Fruit fly (Drosophila melanogaster) whole organism, adult: ENCODE results near the gene Vha16-3.

Experiments
- CG11617 ChIP-seq: fragments of 200-800 bp; sonication (Bioruptor generic); optimal IDR thresholded peaks from 2 replicates; lab custom pipeline; 2017; ENCODE audit warnings: mild to moderate bottlenecking, missing biosample characterization, missing genetic modification reagents, missing genetic modification characterization
- CG12768 ChIP-seq: fragments of 200-800 bp; sonication (Bioruptor generic); optimal IDR thresholded peaks from 2 replicates; lab custom pipeline; 2017; ENCODE audit warnings: missing biosample characterization, missing genetic modification characterization, mild to moderate bottlenecking, moderate library complexity, missing genetic modification reagents
- CG14711 ChIP-seq: fragments of 200-800 bp; sonication (Bioruptor generic); optimal IDR thresholded peaks from 2 replicates; lab custom pipeline; 2018; ENCODE audit warnings: missing biosample characterization, mild to moderate bottlenecking, missing genetic modification characterization, moderate library complexity
- CG33017 ChIP-seq: fragments of 200-800 bp; sonication (Bioruptor generic); optimal IDR thresholded peaks from 2 replicates; lab custom pipeline; 2018; ENCODE audit warnings: missing biosample characterization, mild to moderate bottlenecking, missing genetic modification characterization, moderate library complexity
- CG5204 ChIP-seq: fragments of 200-800 bp; sonication (Bioruptor generic); optimal IDR thresholded peaks from 2 replicates; lab custom pipeline; 2016; ENCODE audit warnings: missing biosample characterization, missing genetic modification characterization
- CG7045 ChIP-seq: fragments of 200-800 bp; sonication (Bioruptor generic); optimal IDR thresholded peaks from 2 replicates; lab custom pipeline; 2017; ENCODE audit warnings: missing biosample characterization, mild to moderate bottlenecking, missing genetic modification characterization
- Clk ChIP-seq: fragments of 200-800 bp; sonication (Bioruptor generic); optimal IDR thresholded peaks from 2 replicates; lab custom pipeline; 2017; ENCODE audit warnings: missing biosample characterization, missing genetic modification characterization
- Crg-1 ChIP-seq: fragments of 200-800 bp; sonication (Bioruptor generic); optimal IDR thresholded peaks from 2 replicates; lab custom pipeline; 2016; ENCODE audit warnings: missing biosample characterization, missing genetic modification characterization
- Hr96 ChIP-seq: fragments of 200-800 bp; sonication (Bioruptor generic); optimal IDR thresholded peaks from 2 replicates; lab custom pipeline; 2016; ENCODE audit warnings: missing biosample characterization, missing genetic modification characterization
- Mnt ChIP-seq: fragments of 200-800 bp; sonication (Bioruptor generic); optimal IDR thresholded peaks from 2 replicates; lab custom pipeline; 2016; ENCODE audit warnings: missing biosample characterization, mild to moderate bottlenecking, missing genetic modification characterization
- bab1 ChIP-seq: fragments of 200-800 bp; sonication (Bioruptor generic); optimal IDR thresholded peaks from 3 replicates; lab custom pipeline; 2019; ENCODE audit warnings: missing biosample characterization, mild to moderate bottlenecking, missing genetic modification characterization, moderate library complexity
- cic ChIP-seq: fragments of 200-800 bp; sonication (Bioruptor generic); optimal IDR thresholded peaks from 2 replicates; lab custom pipeline; 2017; ENCODE audit warnings: missing biosample characterization, mild to moderate bottlenecking, missing genetic modification characterization, moderate library complexity
- cnc ChIP-seq, 2 experiments: fragments of >200 bp; optimal IDR thresholded peaks; 2 replicates each; lab custom pipeline; 2017
- kay ChIP-seq: fragments of 200-800 bp; sonication (Bioruptor generic); peaks from one replicate; lab custom pipeline; 2016; ENCODE audit warnings: missing biosample characterization, missing genetic modification characterization, borderline replicate concordance
- ovo ChIP-seq: fragments of 200-800 bp; sonication (Bioruptor generic); optimal IDR thresholded peaks from 2 replicates; lab custom pipeline; 2016; ENCODE audit warnings: missing biosample characterization, missing genetic modification characterization
- pad ChIP-seq: fragments of 200-800 bp; sonication (Bioruptor generic); optimal IDR thresholded peaks from 3 replicates; lab custom pipeline; 2017; ENCODE audit warnings: missing biosample characterization, missing genetic modification characterization, mild to moderate bottlenecking, moderate library complexity, missing genetic modification reagents
- tj ChIP-seq: fragments of 200-800 bp; sonication (Bioruptor generic); optimal IDR thresholded peaks from 3 replicates; lab custom pipeline; 2017; ENCODE audit warnings: missing biosample characterization, mild to moderate bottlenecking, missing genetic modification characterization, moderate library complexity
- toe ChIP-seq: fragments of 200-800 bp; sonication (Bioruptor generic); optimal IDR thresholded peaks from 2 replicates; lab custom pipeline; 2016; ENCODE audit warnings: missing biosample characterization, missing genetic modification characterization

The Vha16-3 gene

dm6 chr3L:11515349-11516079 is 42.4 kb downstream of the Vha16-3 start:
- TF ChIP-seq Crg-1, result no peak
- no peak for TF ChIP-seq CG33017
- TF ChIP-seq Hr96, result no peak
- no peak for TF ChIP-seq kay (GFP tag; lab: Kevin White, UChicago)
- no peak for TF ChIP-seq cnc (optimal IDR thresholded peaks at IDR 0.05; lab: Kevin White, UChicago)

- TF ChIP-seq bab1 (GFP tag; lab: Kevin White, UChicago), result no peak
- TF ChIP-seq cnc (optimal IDR thresholded peaks at IDR 0.05; lab: Kevin White, UChicago), result no peak
- TF ChIP-seq CG11617 (GFP tag; lab: Kevin White, UChicago), result no peak
- TF ChIP-seq cic (GFP tag; lab: Kevin White, UChicago), result no peak
- TF ChIP-seq kay (GFP tag; lab: Kevin White, UChicago), result no peak
- TF ChIP-seq CG14711, result no peak
- no peak for TF ChIP-seq CG5204 (GFP tag; lab: Kevin White, UChicago)
- no peak for TF ChIP-seq Clk
- TF ChIP-seq CG12768 (GFP tag; lab: Kevin White, UChicago), result no peak
- no peak for TF ChIP-seq toe (GFP tag; lab: Kevin White, UChicago)
- TF ChIP-seq pad (GFP tag; lab: Kevin White, UChicago), result no peak
- TF ChIP-seq Mnt (GFP tag; lab: Kevin White, UChicago), result no peak
- no peak for TF ChIP-seq Crg-1
- TF ChIP-seq CG33017, result no peak
- no peak for TF ChIP-seq tj (GFP tag; lab: Kevin White, UChicago)
- TF ChIP-seq ovo (GFP tag; lab: Kevin White, UChicago), result no peak
Measured at dm6 chr3L:11516229-11516628, 43.1 kb downstream of the Vha16-3 start.

- TF ChIP-seq tj (GFP tag; lab: Kevin White, UChicago) (peak; percentile 35), bab1 (GFP tag; lab: Kevin White, UChicago) (no peak), cnc (optimal IDR thresholded peaks at IDR 0.05; lab: Kevin White, UChicago) (no peak), Mnt (GFP tag; lab: Kevin White, UChicago) (no peak), kay (GFP tag; lab: Kevin White, UChicago) (peak; percentile 82)
Measured at dm6 chr3L:11522613-11523012, 49.5 kb downstream of the Vha16-3 start, which contains the start of the genes CG11714 and Fuca. Gene CG11714 (minus strand): TSS chr3L:11522713. Gene Fuca (minus strand): TSS chr3L:11522713.

- no peak for TF ChIP-seq CG11617 (GFP tag; lab: Kevin White, UChicago)
- TF ChIP-seq bab1 (GFP tag; lab: Kevin White, UChicago), result peak; percentile 40
- TF ChIP-seq ovo (GFP tag; lab: Kevin White, UChicago), result no peak
- TF ChIP-seq CG7045, result no peak
- TF ChIP-seq cnc (optimal IDR thresholded peaks at IDR 0.05; lab: Kevin White, UChicago), result no peak
- TF ChIP-seq Crg-1, result peak; percentile 8
Measured at dm6 chr3L:11523286-11523685, 50.2 kb downstream of the Vha16-3 start.
